Fruit fly (Drosophila melanogaster): Measurements from ENCODE around the gene T48.

DNA sequence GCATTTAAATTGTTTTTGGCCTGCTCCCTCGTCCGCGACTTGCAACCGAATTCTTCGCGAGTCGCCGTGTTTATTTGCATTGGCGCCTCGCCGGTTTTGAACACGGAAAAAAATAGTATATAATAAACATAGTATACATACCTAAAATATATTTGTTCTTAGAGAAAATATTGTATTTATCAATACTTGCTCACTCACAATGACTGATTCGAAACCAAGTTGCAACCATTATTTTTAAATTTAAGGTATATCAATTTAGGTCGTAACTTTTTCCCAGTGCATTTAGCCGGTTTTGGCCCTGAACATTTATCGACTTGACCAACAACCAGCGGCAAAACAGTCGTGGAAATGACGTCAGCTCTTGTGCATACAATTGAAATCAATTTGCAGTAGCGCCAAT is 46.9 kb downstream of the T48 start:
- TF ChIP-seq CTCF (optimal IDR thresholded peaks at IDR 0.05) (no peak), CG8478 (optimal IDR thresholded peaks at IDR 0.05) (no peak)

All from S2 (cell line).